Fruit fly (Drosophila melanogaster) whole organism, embryonic: ENCODE results near the gene CG32425.

Source experiments
- Abd-B ChIP-seq: fragments of 200-800 bp; sonication (Bioruptor generic); optimal IDR thresholded peaks from 2 replicates; lab custom pipeline; 2018; ENCODE audit warnings: missing biosample characterization, mild to moderate bottlenecking, missing genetic modification characterization, moderate library complexity
- Antp ChIP-seq: fragments of 200-800 bp; sonication (Bioruptor generic); optimal IDR thresholded peaks from 3 replicates; lab custom pipeline; 2016; ENCODE audit warnings: missing biosample characterization, missing genetic modification characterization
- Atf3 ChIP-seq: fragments of 200-800 bp; sonication (Bioruptor generic); optimal IDR thresholded peaks from 3 replicates; lab custom pipeline; 2016; ENCODE audit warnings: missing biosample characterization, missing genetic modification characterization
- B-H1 ChIP-seq: fragments of 200-800 bp; sonication (Bioruptor generic); IDR thresholded peaks from 3 replicates; pipeline ENCODE4 v1.3.6; 2022; ENCODE audit warnings: missing biosample characterization, missing genetic modification characterization
- Bteb2 ChIP-seq: fragments of 200-800 bp; sonication (Bioruptor generic); optimal IDR thresholded peaks from 2 replicates; lab custom pipeline; 2016; ENCODE audit warnings: missing biosample characterization, missing genetic modification characterization
- CG10321 ChIP-seq: fragments of 200-800 bp; sonication (Bioruptor generic); IDR thresholded peaks from 2 replicates; pipeline ENCODE4 v1.3.6; 2022; ENCODE audit warnings: missing biosample characterization, missing genetic modification characterization
- CG12744 ChIP-seq: fragments of 200-800 bp; sonication (Bioruptor generic); optimal IDR thresholded peaks from 2 replicates; lab custom pipeline; 2016; ENCODE audit warnings: missing biosample characterization, missing genetic modification characterization
- CG13123 ChIP-seq: fragments of 200-800 bp; sonication (Bioruptor generic); optimal IDR thresholded peaks from 2 replicates; lab custom pipeline; 2016; ENCODE audit warnings: missing biosample characterization, missing genetic modification characterization
- CG14667 ChIP-seq: fragments of 200-800 bp; sonication (Bioruptor generic); IDR thresholded peaks from 2 replicates; pipeline ENCODE4 v1.3.6; 2022; ENCODE audit warnings: missing biosample characterization, missing genetic modification characterization
- CG15011 ChIP-seq: fragments of 200-800 bp; sonication (Bioruptor generic); optimal IDR thresholded peaks from 3 replicates; lab custom pipeline; 2018; ENCODE audit warnings: missing biosample characterization, mild to moderate bottlenecking, missing genetic modification characterization
- CG16779 ChIP-seq: fragments of 200-800 bp; sonication (Bioruptor generic); IDR thresholded peaks from 2 replicates; pipeline ENCODE4 v1.3.6; 2022; ENCODE audit warnings: missing biosample characterization, missing genetic modification characterization
- CG17802 ChIP-seq: fragments of 200-800 bp; sonication (Bioruptor generic); optimal IDR thresholded peaks from 2 replicates; lab custom pipeline; 2018; ENCODE audit warnings: missing biosample characterization, mild to moderate bottlenecking, missing genetic modification characterization, moderate library complexity
- CG1832 ChIP-seq: fragments of 200-800 bp; sonication (Bioruptor generic); optimal IDR thresholded peaks from 2 replicates; lab custom pipeline; 2017; ENCODE audit warnings: missing biosample characterization, mild to moderate bottlenecking, missing genetic modification characterization, inconsistent platforms
- CG6689 ChIP-seq: fragments of 200-800 bp; sonication (Bioruptor generic); IDR thresholded peaks from 2 replicates; pipeline ENCODE4 v1.3.6; 2022; ENCODE audit warnings: missing biosample characterization, missing genetic modification characterization
- Deaf1 ChIP-seq: fragments of 200-800 bp; optimal IDR thresholded peaks from 3 replicates; lab custom pipeline; 2019; ENCODE audit warnings: missing biosample characterization, mild to moderate bottlenecking, missing genetic modification characterization, moderate library complexity
- Dek ChIP-seq: fragments of 200-800 bp; sonication (Bioruptor generic); optimal IDR thresholded peaks from 3 replicates; lab custom pipeline; 2019; ENCODE audit warnings: missing biosample characterization, mild to moderate bottlenecking, missing genetic modification characterization, moderate library complexity
- Dfd ChIP-seq, 2 experiments: fragments of >200 bp; optimal IDR thresholded peaks; 2 replicates each; lab custom pipeline; 2017; ENCODE audit warnings: missing biosample characterization in 2 of 2, missing genetic modification characterization in 2 of 2
- Fer1 ChIP-seq: fragments of 200-800 bp; sonication (Bioruptor generic); optimal IDR thresholded peaks from 2 replicates; lab custom pipeline; 2017; ENCODE audit warnings: missing biosample characterization, mild to moderate bottlenecking, missing genetic modification characterization
- Hey ChIP-seq: fragments of 200-800 bp; sonication (Bioruptor generic); optimal IDR thresholded peaks from 3 replicates; lab custom pipeline; 2018; ENCODE audit warnings: missing biosample characterization, mild to moderate bottlenecking, missing genetic modification characterization
- Hmr ChIP-seq: fragments of 200-800 bp; sonication (Bioruptor generic); optimal IDR thresholded peaks from 3 replicates; lab custom pipeline; 2017; ENCODE audit warnings: mild to moderate bottlenecking, missing biosample characterization, missing genetic modification reagents, missing genetic modification characterization
- Hr39 ChIP-seq: fragments of >200 bp; optimal IDR thresholded peaks from 2 replicates; lab custom pipeline; 2017
- MBD-R2 ChIP-seq: fragments of 200-800 bp; sonication (Bioruptor generic); IDR thresholded peaks from 2 replicates; pipeline ENCODE4 v1.3.6; 2022; ENCODE audit warnings: missing biosample characterization, missing genetic modification characterization
- Oli ChIP-seq: fragments of 200-800 bp; sonication (Bioruptor generic); optimal IDR thresholded peaks from 2 replicates; lab custom pipeline; 2018; ENCODE audit warnings: missing biosample characterization, mild to moderate bottlenecking, missing genetic modification characterization, moderate library complexity
- Pdp1 ChIP-seq, 2 experiments: fragments of 200-800 bp; sonication (Bioruptor generic); optimal IDR thresholded peaks; 3 replicates each; lab custom pipeline; 2016; ENCODE audit warnings: missing biosample characterization in 2 of 2, missing genetic modification characterization in 2 of 2, mild to moderate bottlenecking in 1 of 2, moderate library complexity in 1 of 2
- Sry-δ ChIP-seq: fragments of 200-800 bp; sonication (Bioruptor generic); optimal IDR thresholded peaks from 2 replicates; lab custom pipeline; 2016; ENCODE audit warnings: missing biosample characterization, missing genetic modification characterization
- Xbp1 ChIP-seq: fragments of 200-800 bp; sonication (Bioruptor generic); optimal IDR thresholded peaks from 3 replicates; lab custom pipeline; 2016; ENCODE audit warnings: missing biosample characterization, mild to moderate bottlenecking, missing genetic modification characterization
- abd-A ChIP-seq: fragments of 200-800 bp; sonication (Bioruptor generic); optimal IDR thresholded peaks from 3 replicates; lab custom pipeline; 2019; ENCODE audit warnings: missing biosample characterization, mild to moderate bottlenecking, missing genetic modification characterization, moderate library complexity
- ato ChIP-seq: fragments of 200-800 bp; sonication (Bioruptor generic); IDR thresholded peaks from 2 replicates; pipeline ENCODE4 v1.3.6; 2022; ENCODE audit warnings: missing biosample characterization, missing genetic modification characterization; ENCODE audit not compliant: partially characterized antibody
- bsh ChIP-seq, 2 experiments: fragments of 200-800 bp; sonication (Bioruptor generic); optimal IDR thresholded peaks; 2 replicates each; lab custom pipeline; 2017 to 2018; ENCODE audit warnings: mild to moderate bottlenecking in 2 of 2, missing biosample characterization in 2 of 2, missing genetic modification characterization in 2 of 2, moderate library complexity in 1 of 2
- chinmo ChIP-seq: fragments of 200-800 bp; sonication (Bioruptor generic); IDR thresholded peaks from 4 replicates; pipeline ENCODE4 v1.3.6; 2022; ENCODE audit warnings: missing biosample characterization, missing genetic modification characterization; ENCODE audit not compliant: partially characterized antibody
- chn ChIP-seq: fragments of 200-800 bp; sonication (Bioruptor generic); optimal IDR thresholded peaks from 2 replicates; lab custom pipeline; 2016; ENCODE audit warnings: missing biosample characterization, missing genetic modification characterization
- danr ChIP-seq: fragments of 200-800 bp; sonication (Bioruptor generic); IDR thresholded peaks from 2 replicates; pipeline ENCODE4 v1.3.6; 2022; ENCODE audit warnings: missing biosample characterization, missing genetic modification characterization
- ems ChIP-seq: fragments of 200-800 bp; sonication (Bioruptor generic); optimal IDR thresholded peaks from 3 replicates; lab custom pipeline; 2016; ENCODE audit warnings: missing biosample characterization, missing genetic modification characterization
- gcm2 ChIP-seq: fragments of 200-800 bp; sonication (Bioruptor generic); optimal IDR thresholded peaks from 2 replicates; lab custom pipeline; 2016; ENCODE audit warnings: missing biosample characterization, missing genetic modification characterization
- gro ChIP-seq: fragments of 200-800 bp; sonication (Bioruptor generic); optimal IDR thresholded peaks from 2 replicates; lab custom pipeline; 2016; ENCODE audit warnings: missing biosample characterization, missing genetic modification characterization
- ham ChIP-seq: fragments of 200-800 bp; sonication (Bioruptor generic); IDR thresholded peaks from 2 replicates; pipeline ENCODE4 v1.3.6; 2022; ENCODE audit warnings: missing biosample characterization, missing genetic modification characterization
- her ChIP-seq: fragments of 200-800 bp; sonication (Bioruptor generic); optimal IDR thresholded peaks from 2 replicates; lab custom pipeline; 2016; ENCODE audit warnings: missing biosample characterization, missing genetic modification characterization
- lov ChIP-seq, 2 experiments: fragments of 200-800 bp in 1 of 2; fragments of >200 bp in 1 of 2; sonication (Bioruptor generic) in 1 of 2; IDR thresholded peaks in 1 of 2; optimal IDR thresholded peaks in 1 of 2; 2 replicates in 1 of 2; 3 replicates in 1 of 2; pipeline versions ENCODE4 v1.3.6 to Lab custom; 2017 to 2022; ENCODE audit warnings: missing biosample characterization in 1 of 2, missing genetic modification characterization in 1 of 2
- mirr ChIP-seq: fragments of 200-800 bp; sonication (Bioruptor generic); optimal IDR thresholded peaks from 3 replicates; lab custom pipeline; 2018; ENCODE audit warnings: missing biosample characterization, mild to moderate bottlenecking, missing genetic modification characterization
- nerfin-2 ChIP-seq: fragments of 200-800 bp; sonication (Bioruptor generic); IDR thresholded peaks from 2 replicates; pipeline ENCODE4 v1.3.6; 2022; ENCODE audit warnings: missing biosample characterization, missing genetic modification characterization; ENCODE audit not compliant: partially characterized antibody
- onecut ChIP-seq: fragments of 200-800 bp; sonication (Bioruptor generic); IDR thresholded peaks from 2 replicates; pipeline ENCODE4 v1.3.6; 2022; ENCODE audit warnings: missing biosample characterization, missing genetic modification characterization
- pnt ChIP-seq: fragments of 200-800 bp; sonication (Bioruptor generic); optimal IDR thresholded peaks from 3 replicates; lab custom pipeline; 2016; ENCODE audit warnings: missing biosample characterization, missing genetic modification characterization
- pros ChIP-seq: fragments of 200-800 bp; sonication (Bioruptor generic); optimal IDR thresholded peaks from 3 replicates; lab custom pipeline; 2019; ENCODE audit warnings: missing biosample characterization, mild to moderate bottlenecking, missing genetic modification characterization, moderate library complexity
- rib ChIP-seq: fragments of 200-800 bp; sonication (Bioruptor generic); IDR thresholded peaks from 2 replicates; pipeline ENCODE4 v1.3.6; 2022; ENCODE audit warnings: missing biosample characterization, missing genetic modification characterization
- schlank ChIP-seq: fragments of 200-800 bp; sonication (Bioruptor generic); optimal IDR thresholded peaks from 2 replicates; lab custom pipeline; 2018; ENCODE audit warnings: missing biosample characterization, mild to moderate bottlenecking, missing genetic modification characterization
- sens ChIP-seq: fragments of 200-800 bp; sonication (Bioruptor generic); peaks from one replicate; lab custom pipeline; 2016; ENCODE audit warnings: missing biosample characterization, missing genetic modification characterization
- ssp ChIP-seq: fragments of 200-800 bp; sonication (Bioruptor generic); IDR thresholded peaks from 2 replicates; pipeline ENCODE4 v1.3.6; 2022; ENCODE audit warnings: missing biosample characterization, missing genetic modification characterization
- tx ChIP-seq: fragments of 200-800 bp; sonication (Bioruptor generic); optimal IDR thresholded peaks from 2 replicates; lab custom pipeline; 2016; ENCODE audit warnings: missing biosample characterization, missing genetic modification characterization
- wdn ChIP-seq: fragments of 200-800 bp; sonication (Bioruptor generic); IDR thresholded peaks from 2 replicates; pipeline ENCODE4 v1.3.6; 2022; ENCODE audit warnings: missing biosample characterization, missing genetic modification characterization

Gene CG32425

DNA sequence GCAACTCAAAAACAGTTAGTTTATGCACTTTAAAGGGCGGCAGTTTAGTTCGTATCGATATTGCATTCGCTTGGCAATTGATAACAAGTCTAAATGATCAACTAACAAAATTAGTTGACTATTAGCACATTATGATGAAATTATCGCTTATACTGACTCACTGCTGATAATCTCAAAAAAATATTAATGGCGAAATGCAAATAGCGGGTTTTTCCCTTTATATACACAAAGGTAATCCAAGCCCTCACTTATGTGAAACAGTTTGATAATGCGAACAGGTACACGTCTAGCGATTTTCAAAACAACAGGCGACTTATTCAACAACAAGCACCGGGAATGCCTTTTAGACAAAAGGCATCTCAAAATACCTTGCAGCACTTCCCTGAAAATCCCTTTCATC is 17.0 kb downstream of the CG32425 start:
- TF ChIP-seq gcm2 (GFP tag; lab: Kevin White, UChicago) (no peak), CG17802 (tag; lab: Kevin White, UChicago) (no peak), Hmr (GFP tag; lab: Kevin White, UChicago) (no peak), ems (GFP tag; lab: Kevin White, UChicago) (no peak), sens (peak; percentile 50), MBD-R2 (GFP tag; lab: Robert Waterston, UW) (no peak), Antp (GFP tag; lab: Kevin White, UChicago) (no peak), Pdp1 (GFP tag; optimal IDR thresholded peaks at IDR 0.05; lab: Kevin White, UChicago) (peak in 1 of 2 experiments; percentile 0), Abd-B (GFP tag; lab: Kevin White, UChicago) (no peak), chinmo (GFP tag; lab: Robert Waterston, UW) (0 out of 4 replicates have a peak, but pooled peaks have one; percentile 30), wdn (GFP tag; lab: Robert Waterston, UW) (no peak), Dek (no peak)
- TF ChIP-seq, all 482 proteins: peak for 3

DNA sequence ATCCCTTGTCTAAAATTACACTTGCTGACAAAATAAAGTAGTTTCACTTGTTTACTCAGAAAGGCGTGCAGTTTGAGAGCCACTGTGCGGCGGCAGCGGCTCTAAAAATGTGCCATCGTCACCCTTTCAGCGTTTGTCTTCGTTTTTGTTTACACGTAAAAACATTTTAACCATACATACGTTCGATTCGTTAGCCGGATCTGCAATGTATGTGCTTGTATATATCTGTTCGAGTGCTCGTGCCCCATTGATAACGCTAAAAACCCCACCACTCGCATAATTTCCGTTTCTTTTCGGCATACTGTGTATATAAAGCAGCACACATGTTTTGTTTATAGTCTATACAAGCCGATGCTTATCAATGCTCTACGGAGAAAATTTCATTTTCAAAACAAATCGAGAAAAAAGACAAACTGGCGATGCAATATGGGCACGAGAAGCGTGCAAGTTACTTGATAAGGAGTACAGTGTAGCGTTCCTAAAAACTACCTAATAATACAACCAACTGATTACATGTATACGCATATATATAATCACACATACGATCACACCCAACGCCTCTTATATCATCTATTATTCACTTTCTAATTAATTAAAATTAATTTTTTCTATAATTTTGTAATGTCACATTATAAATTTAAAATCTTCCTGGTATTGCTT is 19.5 kb downstream of the CG32425 start:
- TF ChIP-seq ssp (GFP tag; lab: Robert Waterston, UW) (no peak), CG15011 (peak; percentile 35), Hr39 (no peak), CG10321 (GFP tag; lab: Robert Waterston, UW) (0 out of 2 replicates have a peak, but pooled peaks have one; percentile 10), lov (optimal IDR thresholded peaks at IDR 0.05; lab: Kevin White, UChicago) (no peak), lov (GFP tag; IDR thresholded peaks at IDR 0.05; lab: Robert Waterston, UW) (no peak), nerfin-2 (no peak), onecut (GFP tag; lab: Robert Waterston, UW) (no peak; the same call in 1 of the 2 replicates), CG13123 (GFP tag; lab: Kevin White, UChicago) (no peak), CG1832 (GFP tag; lab: Kevin White, UChicago) (no peak), schlank (tag; lab: Kevin White, UChicago) (no peak), ato (GFP tag; lab: Robert Waterston, UW) (0 out of 2 replicates have a peak, but pooled peaks have one; percentile 37), mirr (peak; percentile 81), bsh (GFP tag; optimal IDR thresholded peaks at IDR 0.05; lab: Kevin White, UChicago) (peak in 1 of 2 experiments; percentile 69), Xbp1 (GFP tag; lab: Kevin White, UChicago) (peak; percentile 38), ham (GFP tag; lab: Robert Waterston, UW) (no peak), CG16779 (GFP tag; lab: Robert Waterston, UW) (no peak), pnt (GFP tag; lab: Kevin White, UChicago) (no peak), B-H1 (GFP tag; lab: Robert Waterston, UW) (no peak), CG12744 (GFP tag; lab: Kevin White, UChicago) (no peak), CG14667 (GFP tag; lab: Robert Waterston, UW) (no peak; the same call in 1 of the 2 replicates), abd-A (tag; lab: Kevin White, UChicago) (no peak), rib (GFP tag; lab: Robert Waterston, UW) (no peak), Bteb2 (no peak), Sry-δ (GFP tag; lab: Kevin White, UChicago) (no peak), Atf3 (GFP tag; lab: Kevin White, UChicago) (no peak), Oli (tag; lab: Kevin White, UChicago) (peak; percentile 62), Dfd (GFP tag; optimal IDR thresholded peaks at IDR 0.05; lab: Kevin White, UChicago) (no peak), CG6689 (GFP tag; lab: Robert Waterston, UW) (no peak), pros (GFP tag; lab: Kevin White, UChicago) (peak; percentile 49), tx (GFP tag; lab: Kevin White, UChicago) (no peak), Deaf1 (peak; percentile 61), Hey (tag; lab: Kevin White, UChicago) (no peak), gro (no peak), chn (GFP tag; lab: Kevin White, UChicago) (no peak), her (GFP tag; lab: Kevin White, UChicago) (peak; percentile 92), danr (GFP tag; lab: Robert Waterston, UW) (no peak), Fer1 (peak; percentile 1)
